Worm (Caenorhabditis elegans) whole organism, young adult: Measurements from ENCODE around the gene F53F4.17.

ENCODE experiments used
- F10E7.11 ChIP-seq: sonication (generic microtip); optimal IDR thresholded peaks from 2 replicates; lab custom pipeline; 2017; ENCODE audit warnings: mild to moderate bottlenecking, missing genetic modification characterization, moderate library complexity, missing compliant biosample characterization
- F23B12.7 ChIP-seq: sonication (generic microtip); optimal IDR thresholded peaks from 2 replicates; lab custom pipeline; 2017; ENCODE audit warnings: missing genetic modification characterization, mild to moderate bottlenecking, missing compliant biosample characterization, antibody characterized with exemption, moderate library complexity; ENCODE audit not compliant: insufficient read depth
- F33H1.4 ChIP-seq: fragments of 200-800 bp; sonication (Bioruptor generic); IDR thresholded peaks from 2 replicates; pipeline ENCODE4 v1.3.6; 2022; ENCODE audit warnings: missing genetic modification reagents, missing genetic modification characterization, missing compliant biosample characterization
- K11D2.4 ChIP-seq: fragments of 200-800 bp; sonication (Bioruptor generic); IDR thresholded peaks from 2 replicates; pipeline ENCODE4 v1.3.6; 2022; ENCODE audit warnings: missing genetic modification reagents, missing genetic modification characterization, missing compliant biosample characterization
- T26A5.8 ChIP-seq: sonication (generic microtip); optimal IDR thresholded peaks from 2 replicates; lab custom pipeline; 2016; ENCODE audit warnings: missing genetic modification characterization, missing compliant biosample characterization
- Y56A3A.18 ChIP-seq: fragments of 200-800 bp; sonication (Bioruptor generic); IDR thresholded peaks from 2 replicates; pipeline ENCODE4 v1.3.6; 2022; ENCODE audit warnings: missing genetic modification reagents, missing genetic modification characterization, missing compliant biosample characterization
- Y67H2A.10 ChIP-seq: fragments of 200-800 bp; sonication (Bioruptor generic); conservative IDR thresholded peaks from 2 replicates; pipeline ENCODE4 v1.3.6; 2022; ENCODE audit warnings: missing genetic modification reagents, missing genetic modification characterization, missing compliant biosample characterization
- akir-1 ChIP-seq: fragments of 200-800 bp; sonication (Bioruptor generic); optimal IDR thresholded peaks from 2 replicates; lab custom pipeline; 2018; ENCODE audit warnings: mild to moderate bottlenecking, missing genetic modification characterization, moderate library complexity, missing compliant biosample characterization
- ama-1 ChIP-seq, 3 experiments: fragments of 150-350 bp in 1 of 3; sonication (generic microtip) in 2 of 3; optimal IDR thresholded peaks; 2 replicates each; lab custom pipeline; 2014 to 2018; ENCODE audit warnings: missing biosample characterization in 2 of 3, missing genetic modification characterization in 2 of 3, missing genetic modification reagents in 2 of 3
- attf-3 ChIP-seq: fragments of 200-800 bp; sonication (Bioruptor generic); conservative IDR thresholded peaks from 2 replicates; pipeline ENCODE4 v1.3.6; 2022; ENCODE audit warnings: missing genetic modification reagents, missing genetic modification characterization, missing compliant biosample characterization
- attf-5 ChIP-seq: fragments of 200-800 bp; sonication (Bioruptor generic); optimal IDR thresholded peaks from 2 replicates; lab custom pipeline; 2018; ENCODE audit warnings: mild to moderate bottlenecking, missing genetic modification characterization, missing compliant biosample characterization
- bed-2 ChIP-seq: fragments of 200-800 bp; sonication (Bioruptor generic); IDR thresholded peaks from 2 replicates; pipeline ENCODE4 v1.3.6; 2022; ENCODE audit warnings: missing genetic modification reagents, missing genetic modification characterization, missing compliant biosample characterization
- ccch-3 ChIP-seq: fragments of 200-800 bp; sonication (Bioruptor generic); optimal IDR thresholded peaks from 2 replicates; lab custom pipeline; 2018; ENCODE audit warnings: mild to moderate bottlenecking, missing genetic modification characterization, missing compliant biosample characterization
- cebp-2 ChIP-seq: fragments of 200-800 bp; sonication (Bioruptor generic); IDR thresholded peaks from 2 replicates; pipeline ENCODE4 v1.3.6; 2022; ENCODE audit warnings: missing genetic modification characterization, missing compliant biosample characterization
- ceh-100 ChIP-seq: fragments of 200-800 bp; sonication (Bioruptor generic); IDR thresholded peaks from 2 replicates; pipeline ENCODE4 v1.3.6; 2022; ENCODE audit warnings: missing genetic modification reagents, missing genetic modification characterization, missing compliant biosample characterization
- ceh-58 ChIP-seq: fragments of 200-800 bp; sonication (Bioruptor generic); IDR thresholded peaks from 2 replicates; pipeline ENCODE4 v1.3.6; 2022; ENCODE audit warnings: missing genetic modification characterization, missing compliant biosample characterization
- ceh-91 ChIP-seq: fragments of 200-800 bp; sonication (Bioruptor generic); IDR thresholded peaks from 2 replicates; pipeline ENCODE4 v1.3.6; 2022; ENCODE audit warnings: missing genetic modification reagents, missing genetic modification characterization, missing compliant biosample characterization
- chd-7 ChIP-seq: sonication (generic microtip); optimal IDR thresholded peaks from 2 replicates; lab custom pipeline; 2016; ENCODE audit warnings: mild to moderate bottlenecking, missing genetic modification characterization, moderate library complexity, missing compliant biosample characterization
- dox-1 ChIP-seq: fragments of 200-800 bp; sonication (Bioruptor generic); IDR thresholded peaks from 2 replicates; pipeline ENCODE4 v1.3.6; 2022; ENCODE audit warnings: missing genetic modification reagents, missing genetic modification characterization, missing compliant biosample characterization
- egl-18 ChIP-seq: fragments of 200-800 bp; sonication (Bioruptor generic); IDR thresholded peaks from 2 replicates; pipeline ENCODE4 v1.3.6; 2022; ENCODE audit warnings: missing genetic modification reagents, missing genetic modification characterization, missing compliant biosample characterization
- ekl-4 ChIP-seq: fragments of 200-800 bp; sonication (Bioruptor generic); IDR thresholded peaks from 2 replicates; pipeline ENCODE4 v1.3.6; 2022; ENCODE audit warnings: missing genetic modification reagents, missing genetic modification characterization, missing compliant biosample characterization
- fkh-3 ChIP-seq: sonication (generic microtip); optimal IDR thresholded peaks from 2 replicates; lab custom pipeline; 2016; ENCODE audit warnings: mild to moderate bottlenecking, missing genetic modification characterization, missing compliant biosample characterization
- gei-17 ChIP-seq: fragments of 200-800 bp; sonication (Bioruptor generic); optimal IDR thresholded peaks from 2 replicates; lab custom pipeline; 2018; ENCODE audit warnings: mild to moderate bottlenecking, missing genetic modification characterization, missing compliant biosample characterization
- hlh-12 ChIP-seq: sonication (generic microtip); optimal IDR thresholded peaks from 2 replicates; lab custom pipeline; 2016; ENCODE audit warnings: missing genetic modification characterization, missing compliant biosample characterization
- hlh-26 ChIP-seq: fragments of 200-800 bp; sonication (Bioruptor generic); conservative IDR thresholded peaks from 2 replicates; pipeline ENCODE4 v1.3.6; 2022; ENCODE audit warnings: missing genetic modification reagents, missing genetic modification characterization, missing compliant biosample characterization
- hmg-1.2 ChIP-seq: fragments of 200-800 bp; sonication (Bioruptor generic); IDR thresholded peaks from 2 replicates; pipeline ENCODE4 v1.3.6; 2022; ENCODE audit warnings: missing genetic modification reagents, missing genetic modification characterization, missing compliant biosample characterization
- lag-1 ChIP-seq: fragments of 200-800 bp; sonication (Bioruptor generic); IDR thresholded peaks from 2 replicates; pipeline ENCODE4 v1.3.6; 2022; ENCODE audit warnings: missing genetic modification reagents, missing genetic modification characterization, missing compliant biosample characterization
- let-526 ChIP-seq: fragments of 200-800 bp; sonication (Bioruptor generic); IDR thresholded peaks from 2 replicates; pipeline ENCODE4 v1.3.6; 2022; ENCODE audit warnings: missing genetic modification reagents, missing genetic modification characterization, missing compliant biosample characterization
- lin-35 ChIP-seq, 3 experiments: fragments of 150-350 bp in 2 of 3; sonication (generic microtip) in 1 of 3; optimal IDR thresholded peaks; 2 replicates each; lab custom pipeline; 2014 to 2018; ENCODE audit warnings: missing biosample characterization in 3 of 3, missing genetic modification characterization in 3 of 3, missing genetic modification reagents in 3 of 3
- lir-1 ChIP-seq: fragments of 200-800 bp; sonication (Bioruptor generic); conservative IDR thresholded peaks from 2 replicates; pipeline ENCODE4 v1.3.6; 2022; ENCODE audit warnings: missing genetic modification reagents, missing genetic modification characterization, missing compliant biosample characterization
- lsy-27 ChIP-seq: sonication (generic microtip); optimal IDR thresholded peaks from 2 replicates; lab custom pipeline; 2017; ENCODE audit warnings: missing genetic modification characterization, mild to moderate bottlenecking, missing compliant biosample characterization, antibody characterized with exemption, missing genotype, borderline replicate concordance; ENCODE audit not compliant: insufficient read depth
- madf-10 ChIP-seq: sonication (generic microtip); optimal IDR thresholded peaks from 2 replicates; lab custom pipeline; 2016; ENCODE audit warnings: mild to moderate bottlenecking, missing genetic modification characterization, missing compliant biosample characterization
- madf-3 ChIP-seq: fragments of 200-800 bp; sonication (Bioruptor generic); IDR thresholded peaks from 2 replicates; pipeline ENCODE4 v1.3.6; 2022; ENCODE audit warnings: missing genetic modification reagents, missing genetic modification characterization, missing compliant biosample characterization
- madf-8 ChIP-seq: fragments of 200-800 bp; sonication (Bioruptor generic); conservative IDR thresholded peaks from 2 replicates; pipeline ENCODE4 v1.3.6; 2022; ENCODE audit warnings: missing genetic modification reagents, missing genetic modification characterization, missing compliant biosample characterization
- nhr-90 ChIP-seq: sonication (generic microtip); optimal IDR thresholded peaks from 2 replicates; lab custom pipeline; 2016; ENCODE audit warnings: missing genotype, mild to moderate bottlenecking, missing genetic modification characterization, missing compliant biosample characterization
- pha-4 ChIP-seq: fragments of 150-350 bp; sonication (generic microtip); optimal IDR thresholded peaks from 2 replicates; lab custom pipeline; 2014; ENCODE audit warnings: missing biosample characterization, missing genetic modification reagents, missing genetic modification characterization
- rec-8 ChIP-seq, 2 experiments: sonication (generic microtip); optimal IDR thresholded peaks; 2 replicates each; lab custom pipeline; 2016; ENCODE audit warnings: mild to moderate bottlenecking in 2 of 2, missing genetic modification characterization in 2 of 2, missing genetic modification reagents in 2 of 2, missing genotype in 2 of 2, missing biosample characterization in 1 of 2, missing compliant biosample characterization in 1 of 2, moderate library complexity in 1 of 2
- repo-1 ChIP-seq: sonication (generic microtip); optimal IDR thresholded peaks from 2 replicates; lab custom pipeline; 2017; ENCODE audit warnings: mild to moderate bottlenecking, missing genetic modification characterization, missing compliant biosample characterization
- snpc-1.1 ChIP-seq: sonication (generic microtip); optimal IDR thresholded peaks from 2 replicates; lab custom pipeline; 2017; ENCODE audit warnings: missing genetic modification characterization, mild to moderate bottlenecking, missing compliant biosample characterization, antibody characterized with exemption, moderate library complexity, missing genotype, missing genetic modification reagents; ENCODE audit not compliant: insufficient read depth
- snpc-3.4 ChIP-seq: sonication (generic microtip); optimal IDR thresholded peaks from 2 replicates; lab custom pipeline; 2017; ENCODE audit warnings: missing genetic modification characterization, mild to moderate bottlenecking, missing compliant biosample characterization, antibody characterized with exemption, moderate library complexity, missing genotype, missing genetic modification reagents
- tbx-9 ChIP-seq: sonication (generic microtip); optimal IDR thresholded peaks from 2 replicates; lab custom pipeline; 2016; ENCODE audit warnings: borderline replicate concordance, missing genetic modification characterization, inconsistent platforms, missing compliant biosample characterization
- tlf-1 ChIP-seq: fragments of 200-800 bp; sonication (Bioruptor generic); optimal IDR thresholded peaks from 2 replicates; lab custom pipeline; 2018; ENCODE audit warnings: mild to moderate bottlenecking, missing genetic modification characterization, missing compliant biosample characterization
- xnd-1 ChIP-seq: sonication (generic microtip); optimal IDR thresholded peaks from 2 replicates; lab custom pipeline; 2016; ENCODE audit warnings: missing genotype, missing genetic modification reagents, missing genetic modification characterization, missing compliant biosample characterization
- ztf-28 ChIP-seq: fragments of 200-800 bp; sonication (Bioruptor generic); IDR thresholded peaks from 2 replicates; pipeline ENCODE4 v1.3.6; 2022; ENCODE audit warnings: missing genetic modification reagents, missing genetic modification characterization, missing compliant biosample characterization
- ztf-3 ChIP-seq: fragments of 200-800 bp; sonication (Bioruptor generic); optimal IDR thresholded peaks from 2 replicates; lab custom pipeline; 2018; ENCODE audit warnings: mild to moderate bottlenecking, missing genetic modification characterization, missing compliant biosample characterization

The F53F4.17 gene

DNA sequence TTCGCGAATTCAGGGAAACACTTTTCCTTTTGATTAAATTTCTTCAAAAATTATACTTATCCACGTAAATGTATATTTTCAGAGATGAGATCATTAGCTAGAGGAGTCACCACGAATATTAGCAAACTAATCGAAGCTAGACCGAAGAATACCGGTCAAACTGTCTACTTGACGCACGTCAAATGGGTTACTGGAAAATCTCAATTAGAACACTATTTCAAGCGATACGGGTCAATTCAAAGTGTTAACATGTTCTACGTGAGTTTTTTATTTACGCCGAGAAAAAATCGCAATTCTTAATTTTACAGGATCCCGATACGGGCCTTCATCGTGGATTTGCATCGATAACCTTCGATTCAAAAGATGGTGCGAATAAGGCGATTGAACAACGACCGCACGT is 22.2 kb upstream of the F53F4.17 start, which contains the start of gene slrp-1:
slrp-1 (plus strand) TSS at position 83 of the 400 bp plus-strand sequence.
- TF ChIP-seq lir-1 (GFP tag; lab: Robert Waterston, UW) (0 out of 2 replicates have a peak, but pooled peaks have one; percentile 15), tlf-1 (GFP tag; lab: Kevin White, UChicago) (no peak), dox-1 (GFP tag; lab: Robert Waterston, UW) (peak; percentile 16; the same call in 1 of the 2 replicates), ekl-4 (0 out of 2 replicates have a peak, but pooled peaks have one; percentile 21), chd-7 (tag; lab: Kevin White, UChicago) (no peak), let-526 (GFP tag; lab: Robert Waterston, UW) (no peak)

DNA sequence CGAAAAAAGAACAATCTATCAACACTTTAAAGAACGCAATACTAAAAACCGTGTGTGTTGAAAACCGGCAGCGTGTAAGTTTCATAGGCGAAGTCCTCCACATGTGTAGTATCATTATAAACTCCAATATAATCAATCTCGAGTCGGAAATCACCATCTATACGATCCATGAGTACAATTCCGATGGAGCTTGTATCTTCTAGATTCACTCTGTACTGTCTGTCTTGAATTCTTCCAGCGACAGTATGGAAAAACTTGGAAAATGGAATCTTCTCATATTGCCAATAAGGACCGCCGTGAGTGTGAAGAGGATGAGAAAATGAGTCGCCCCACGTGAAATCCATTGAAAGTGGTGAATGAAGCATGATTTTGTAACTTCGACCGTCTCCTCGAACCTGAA is 21.0 kb upstream of the F53F4.17 start:
- TF ChIP-seq T26A5.8 (tag; lab: Kevin White, UChicago) (peak; percentile 70), K11D2.4 (GFP tag; lab: Robert Waterston, UW) (peak; percentile 50; the same call in 1 of the 2 replicates), ceh-91 (no peak), akir-1 (GFP tag; lab: Kevin White, UChicago) (no peak), Y56A3A.18 (GFP tag; lab: Robert Waterston, UW) (peak; percentile 86), attf-5 (GFP tag; lab: Kevin White, UChicago) (peak; percentile 23), cebp-2 (peak; percentile 43; the same call in 1 of the 2 replicates), madf-3 (peak; percentile 74; the same call in 1 of the 2 replicates), ceh-100 (GFP tag; lab: Robert Waterston, UW) (no peak), egl-18 (no peak), bed-2 (GFP tag; lab: Robert Waterston, UW) (no peak), madf-8 (GFP tag; lab: Robert Waterston, UW) (no peak), ztf-3 (peak; percentile 71), madf-10 (tag; lab: Kevin White, UChicago) (peak; percentile 15), gei-17 (no peak), hmg-1.2 (peak; percentile 26; the same call in 1 of the 2 replicates), tbx-9 (no peak), snpc-1.1 (tag; lab: Kevin White, UChicago) (no peak), lir-1 (GFP tag; lab: Robert Waterston, UW) (no peak), ceh-58 (GFP tag; lab: Robert Waterston, UW) (no peak), attf-3 (GFP tag; lab: Robert Waterston, UW) (no peak), lag-1 (GFP tag; lab: Robert Waterston, UW) (no peak), hlh-12 (tag; lab: Kevin White, UChicago) (peak; percentile 37), nhr-90 (tag; lab: Kevin White, UChicago) (peak; percentile 10), rec-8 (tag; optimal IDR thresholded peaks at IDR 0.05; lab: Kevin White, UChicago) (no peak), lin-35 (GFP tag; optimal IDR thresholded peaks at IDR 0.05; lab: Kevin White, UChicago) (no peak), fkh-3 (tag; lab: Kevin White, UChicago) (no peak), dox-1 (GFP tag; lab: Robert Waterston, UW) (no peak), xnd-1 (tag; lab: Kevin White, UChicago) (no peak), F10E7.11 (tag; lab: Kevin White, UChicago) (peak; percentile 59), hlh-26 (GFP tag; lab: Robert Waterston, UW) (no peak), lsy-27 (tag; lab: Kevin White, UChicago) (no peak), repo-1 (tag; lab: Kevin White, UChicago) (peak; percentile 77), ccch-3 (GFP tag; lab: Kevin White, UChicago) (no peak), snpc-3.4 (tag; lab: Kevin White, UChicago) (no peak), ztf-28 (GFP tag; lab: Robert Waterston, UW) (no peak), F23B12.7 (no peak), pha-4 (tag; lab: Kevin White, UChicago) (peak; percentile 50), Y67H2A.10 (GFP tag; lab: Robert Waterston, UW) (no peak), ama-1 (optimal IDR thresholded peaks at IDR 0.05; lab: Kevin White, UChicago) (peak; percentile 66), ama-1 (GFP tag; optimal IDR thresholded peaks at IDR 0.05; lab: Kevin White, UChicago) (no peak), F33H1.4 (GFP tag; lab: Robert Waterston, UW) (no peak)
